Worm (Caenorhabditis elegans): ENCODE results near the gene irld-1.

ce11 chrV:4346325-4346724 is 9.8 kb downstream of the irld-1 start, which contains the start of gene hpo-18:
- TF ChIP-seq nhr-237 (tag; optimal IDR thresholded peaks at IDR 0.05) = no peak
- TF ChIP-seq lsy-2 (tag; optimal IDR thresholded peaks at IDR 0.05) = no peak
- no peak for TF ChIP-seq nhr-11 (tag; optimal IDR thresholded peaks at IDR 0.05)
- TF ChIP-seq nhr-6 (tag; optimal IDR thresholded peaks at IDR 0.05) = no peak
- no peak for TF ChIP-seq pha-4 (GFP tag; IDR thresholded peaks at IDR 0.05)
- TF ChIP-seq pha-4 (tag; optimal IDR thresholded peaks at IDR 0.05) = no peak
- TF ChIP-seq fos-1 (tag; optimal IDR thresholded peaks at IDR 0.05) = no peak
- TF ChIP-seq jun-1 (tag; optimal IDR thresholded peaks at IDR 0.05) = no peak
- TF ChIP-seq ceh-82 (tag; optimal IDR thresholded peaks at IDR 0.05) = no peak
- no peak for TF ChIP-seq unc-62 (GFP tag; optimal IDR thresholded peaks at IDR 0.05 in 1 of 2)
- no peak for TF ChIP-seq unc-62 (tag; optimal IDR thresholded peaks at IDR 0.05)
- TF ChIP-seq ZK546.5 (tag; optimal IDR thresholded peaks at IDR 0.05) = no peak
- TF ChIP-seq zag-1 (tag; optimal IDR thresholded peaks at IDR 0.05) = no peak
- no peak for TF ChIP-seq lin-39 (tag; optimal IDR thresholded peaks at IDR 0.05)
- no peak for TF ChIP-seq gei-8 (GFP tag; optimal IDR thresholded peaks at IDR 0.05)

All from whole organism, L4 larva.